Worm (Caenorhabditis elegans): Measurements from ENCODE around the gene C28D4.10.

ce11 chrIV:9748342-9748741 lies 10.0 kb downstream of the C28D4.10 start, which contains the start of gene C28D4.8:
- TF ChIP-seq ztf-11 (tag; optimal IDR thresholded peaks at IDR 0.05): no peak
- no peak for TF ChIP-seq nhr-28 (tag; optimal IDR thresholded peaks at IDR 0.05)
- TF ChIP-seq nhr-237 (tag; optimal IDR thresholded peaks at IDR 0.05): no peak
- no peak for TF ChIP-seq snpc-4 (tag; optimal IDR thresholded peaks at IDR 0.05)
- no peak for TF ChIP-seq ces-1 (GFP tag; optimal IDR thresholded peaks at IDR 0.05)
- no peak for TF ChIP-seq unc-39 (tag; optimal IDR thresholded peaks at IDR 0.05)
- no peak for TF ChIP-seq ceh-83 (GFP tag; optimal IDR thresholded peaks at IDR 0.05)
- no peak for TF ChIP-seq blmp-1 (tag; optimal IDR thresholded peaks at IDR 0.05)
- no peak for TF ChIP-seq pha-4 (tag; optimal IDR thresholded peaks at IDR 0.05)
- TF ChIP-seq cnd-1 (tag; optimal IDR thresholded peaks at IDR 0.05): no peak
- TF ChIP-seq unc-62 (GFP tag; optimal IDR thresholded peaks at IDR 0.05): no peak
- no peak for TF ChIP-seq elt-3 (tag; optimal IDR thresholded peaks at IDR 0.05)
